Fruit fly (Drosophila melanogaster) Kc167 (cell line): ENCODE results near the gene Dnaaf5.

Experiments
- h ChIP-seq: fragments of >200 bp; optimal IDR thresholded peaks from 3 replicates; lab custom pipeline; 2018; ENCODE audit warnings: missing external identifiers
- insv ChIP-seq: fragments of >200 bp; optimal IDR thresholded peaks from 3 replicates; lab custom pipeline; 2018; ENCODE audit warnings: missing external identifiers
- ttk ChIP-seq: sonication (Bioruptor generic); optimal IDR thresholded peaks from 2 replicates; lab custom pipeline; 2017; ENCODE audit warnings: missing external identifiers

- TF ChIP-seq insv (lab: Kevin White, UChicago) (no peak), h (lab: Kevin White, UChicago) (no peak), ttk (lab: Kevin White, UChicago) (no peak)
These were observed 9.6 kb upstream of the Dnaaf5 start for dm6 chr3R:14371133-14371676.
